Worm (Caenorhabditis elegans): ENCODE results near the gene F02D10.3.
A peak's percentile ranks its signal among the peaks of the same experiment; 100 is the strongest.

Gene F02D10.3

ce11 chrX:13415722-13416121 is 46.7 kb downstream of the F02D10.3 start, which contains the start of gene C29F7.2:
Gene C29F7.2, plus strand, starts transcription at chrX:13416078.
- TF ChIP-seq pqm-1 (tag; optimal IDR thresholded peaks at IDR 0.05) (peak; percentile 95), elt-2 (tag; optimal IDR thresholded peaks at IDR 0.05) (peak; percentile 94), jun-1 (tag; optimal IDR thresholded peaks at IDR 0.05) (peak; percentile 31), pha-4 (tag; optimal IDR thresholded peaks at IDR 0.05) (peak; percentile 64), ZK546.5 (tag; optimal IDR thresholded peaks at IDR 0.05) (no peak)

- TF ChIP-seq hmg-11 (tag; optimal IDR thresholded peaks at IDR 0.05), result peak; percentile 67
- peak; percentile 43 for TF ChIP-seq elt-2 (tag; optimal IDR thresholded peaks at IDR 0.05)
- peak; percentile 41 for TF ChIP-seq pqm-1 (tag; optimal IDR thresholded peaks at IDR 0.05)
- peak; percentile 41 for TF ChIP-seq lin-39 (tag; optimal IDR thresholded peaks at IDR 0.05)
- peak; percentile 69 for TF ChIP-seq pha-4 (tag; optimal IDR thresholded peaks at IDR 0.05)
- no peak for TF ChIP-seq ceh-82 (tag; optimal IDR thresholded peaks at IDR 0.05)
- TF ChIP-seq nhr-23 (tag; optimal IDR thresholded peaks at IDR 0.05), result peak; percentile 6
- TF ChIP-seq lin-15B (tag; optimal IDR thresholded peaks at IDR 0.05), result no peak
These were observed 47.4 kb downstream of the F02D10.3 start for ce11 chrX:13414974-13415373.

DNA sequence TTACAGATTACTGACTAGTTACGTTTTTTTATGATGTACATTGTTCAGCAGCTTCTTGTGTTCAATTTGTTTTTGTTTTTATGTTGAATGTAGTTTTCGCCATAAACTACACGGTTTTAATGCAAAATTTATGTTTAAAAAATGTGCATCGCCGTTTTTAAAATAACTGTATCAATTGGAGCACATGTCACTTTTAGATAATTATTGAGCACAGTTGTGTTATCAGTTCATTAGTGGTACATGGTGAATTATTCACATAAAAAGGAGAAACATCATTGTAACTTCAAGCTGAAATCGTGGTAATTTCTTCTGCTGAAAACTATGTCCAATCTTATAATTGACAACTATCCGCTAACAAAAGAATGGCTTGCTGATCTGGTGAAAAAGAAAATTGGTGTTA is 50.1 kb downstream of the F02D10.3 start:
- peak; percentile 70 for TF ChIP-seq elt-2 (tag; optimal IDR thresholded peaks at IDR 0.05)
- TF ChIP-seq nhr-237 (tag; optimal IDR thresholded peaks at IDR 0.05), result no peak
- TF ChIP-seq nhr-11 (tag; optimal IDR thresholded peaks at IDR 0.05), result no peak

DNA sequence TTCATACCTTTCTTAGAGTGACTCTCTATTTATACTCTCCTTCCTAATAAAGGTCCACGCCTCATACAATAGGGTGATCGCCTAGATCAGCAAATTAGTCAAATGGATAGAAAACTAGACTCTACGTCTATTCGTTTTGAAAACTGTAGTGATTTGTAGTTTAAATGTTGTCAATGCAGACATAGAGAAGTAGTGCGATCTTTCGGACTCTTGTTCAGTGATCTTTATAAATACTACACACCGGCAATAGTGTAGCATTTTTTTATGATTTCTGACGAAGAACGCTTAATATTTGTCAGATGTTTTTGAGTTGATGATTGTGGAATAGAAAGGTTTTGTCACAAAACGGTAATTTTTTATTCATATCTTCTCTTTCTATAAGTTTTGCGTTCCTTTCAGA is 51.1 kb downstream of the F02D10.3 start:
- TF ChIP-seq elt-2 (tag; optimal IDR thresholded peaks at IDR 0.05) (peak; percentile 4), nhr-67 (tag; optimal IDR thresholded peaks at IDR 0.05) (no peak)

DNA sequence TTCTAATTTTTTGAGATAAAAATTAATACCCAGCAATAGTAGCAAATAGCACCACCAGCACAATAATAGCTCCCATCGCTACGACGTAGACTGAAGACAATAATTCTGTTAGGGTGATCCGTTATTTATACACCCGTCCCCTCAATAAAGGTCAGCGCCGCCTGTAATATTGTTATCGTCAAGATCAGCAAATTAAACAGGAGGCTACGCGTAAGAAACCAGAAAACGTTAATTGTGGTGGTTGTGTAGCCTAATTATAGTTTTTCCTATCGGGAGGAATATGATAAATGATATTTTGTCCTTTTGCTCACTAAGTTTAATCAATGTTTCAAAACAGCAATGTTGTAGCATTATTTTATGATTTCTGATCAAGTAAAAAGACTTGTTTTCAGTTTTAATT is 52.9 kb downstream of the F02D10.3 start, which contains the start of the genes cyp-13B1 and C29F7.1:
Gene cyp-13B1, minus strand, starts transcription at position 101 of the 400 bp plus-strand sequence.
Gene C29F7.1, plus strand, starts transcription at position 394 of the 400 bp plus-strand sequence.
- TF ChIP-seq elt-2 (tag; optimal IDR thresholded peaks at IDR 0.05) (peak; percentile 47), ztf-4 (tag; optimal IDR thresholded peaks at IDR 0.05) (no peak), pqm-1 (tag; optimal IDR thresholded peaks at IDR 0.05) (peak; percentile 50)
